Fruit fly (Drosophila melanogaster) whole organism, prepupa: Measurements from ENCODE around the gene RpL17.
A peak's percentile ranks its signal among the peaks of the same experiment; 100 is the strongest.

ENCODE experiments used
- Blimp-1 ChIP-seq: fragments of 200-800 bp; sonication (Bioruptor generic); optimal IDR thresholded peaks from 3 replicates; lab custom pipeline; 2017; ENCODE audit warnings: missing biosample characterization, missing genetic modification characterization, mild to moderate bottlenecking, moderate library complexity, missing genetic modification reagents
- CG10669 ChIP-seq: fragments of 200-800 bp; sonication (Bioruptor generic); optimal IDR thresholded peaks from 3 replicates; lab custom pipeline; 2018; ENCODE audit warnings: missing biosample characterization, mild to moderate bottlenecking, missing genetic modification characterization, moderate library complexity
- CG11762 ChIP-seq: fragments of 200-800 bp; sonication (Bioruptor generic); optimal IDR thresholded peaks from 3 replicates; lab custom pipeline; 2016; ENCODE audit warnings: missing biosample characterization, missing genetic modification characterization; ENCODE audit not compliant: insufficient read depth
- CG15336 ChIP-seq: fragments of 200-800 bp; sonication (Bioruptor generic); IDR thresholded peaks from 2 replicates; pipeline ENCODE4 v1.3.6; 2022; ENCODE audit warnings: missing biosample characterization, missing genetic modification characterization
- CG1621 ChIP-seq: fragments of 200-800 bp; sonication (Bioruptor generic); optimal IDR thresholded peaks from 3 replicates; lab custom pipeline; 2018; ENCODE audit warnings: missing biosample characterization, mild to moderate bottlenecking, missing genetic modification characterization
- CG3032 ChIP-seq: fragments of 200-800 bp; optimal IDR thresholded peaks from 2 replicates; lab custom pipeline; 2019; ENCODE audit warnings: missing biosample characterization, mild to moderate bottlenecking, missing genetic modification characterization, moderate library complexity
- CG31627 ChIP-seq: fragments of 200-800 bp; sonication (Bioruptor generic); optimal IDR thresholded peaks from 3 replicates; lab custom pipeline; 2016; ENCODE audit warnings: missing biosample characterization, missing genetic modification characterization
- CG32006 ChIP-seq: fragments of 200-800 bp; sonication (Bioruptor generic); optimal IDR thresholded peaks from 3 replicates; lab custom pipeline; 2017; ENCODE audit warnings: missing biosample characterization, mild to moderate bottlenecking, missing genetic modification characterization
- CG34406 ChIP-seq: fragments of 200-800 bp; sonication (Bioruptor generic); optimal IDR thresholded peaks from 3 replicates; lab custom pipeline; 2016; ENCODE audit warnings: missing biosample characterization, missing genetic modification characterization
- CG3919 ChIP-seq: fragments of 200-800 bp; sonication (Bioruptor generic); optimal IDR thresholded peaks from 3 replicates; lab custom pipeline; 2016; ENCODE audit warnings: missing biosample characterization, missing genetic modification characterization
- CG4318 ChIP-seq: fragments of 200-800 bp; sonication (Bioruptor generic); optimal IDR thresholded peaks from 3 replicates; lab custom pipeline; 2017; ENCODE audit warnings: missing biosample characterization, mild to moderate bottlenecking, missing genetic modification characterization
- CG6163 ChIP-seq: fragments of 200-800 bp; sonication (Bioruptor generic); IDR thresholded peaks from 3 replicates; pipeline ENCODE4 v1.3.6; 2022; ENCODE audit warnings: missing biosample characterization, missing genetic modification characterization
- CG6276 ChIP-seq: fragments of 200-800 bp; sonication (Bioruptor generic); optimal IDR thresholded peaks from 2 replicates; lab custom pipeline; 2017; ENCODE audit warnings: missing biosample characterization, mild to moderate bottlenecking, missing genetic modification characterization
- CG6808 ChIP-seq: fragments of 200-800 bp; sonication (Bioruptor generic); optimal IDR thresholded peaks from 3 replicates; lab custom pipeline; 2017; ENCODE audit warnings: missing biosample characterization, missing genetic modification characterization, mild to moderate bottlenecking, moderate library complexity, missing genetic modification reagents
- CG6854 ChIP-seq: fragments of 200-800 bp; sonication (Bioruptor generic); optimal IDR thresholded peaks from 2 replicates; lab custom pipeline; 2017; ENCODE audit warnings: missing biosample characterization, mild to moderate bottlenecking, missing genetic modification characterization
- CG7368 ChIP-seq: fragments of 200-800 bp; sonication (Bioruptor generic); optimal IDR thresholded peaks from 3 replicates; lab custom pipeline; 2016; ENCODE audit warnings: missing biosample characterization, missing genetic modification characterization
- CG8119 ChIP-seq: fragments of 200-800 bp; sonication (Bioruptor generic); IDR thresholded peaks from 3 replicates; pipeline ENCODE4 v1.3.6; 2022; ENCODE audit warnings: missing biosample characterization, missing genetic modification characterization
- Eip75B ChIP-seq: fragments of 200-800 bp; sonication (Bioruptor generic); optimal IDR thresholded peaks from 3 replicates; lab custom pipeline; 2016; ENCODE audit warnings: missing biosample characterization, missing genetic modification characterization
- Eip78C ChIP-seq: fragments of 200-800 bp; sonication (Bioruptor generic); peaks from one replicate; lab custom pipeline; 2016; ENCODE audit warnings: missing biosample characterization, missing genetic modification characterization
- Ets21C ChIP-seq: fragments of 200-800 bp; sonication (Bioruptor generic); optimal IDR thresholded peaks from 3 replicates; lab custom pipeline; 2016; ENCODE audit warnings: missing biosample characterization, missing genetic modification characterization
- Ets96B ChIP-seq: fragments of 200-800 bp; optimal IDR thresholded peaks from 2 replicates; lab custom pipeline; 2019; ENCODE audit warnings: missing biosample characterization, mild to moderate bottlenecking, missing genetic modification characterization, moderate library complexity
- Gug ChIP-seq: fragments of 200-800 bp; sonication (Bioruptor generic); IDR thresholded peaks from 2 replicates; pipeline ENCODE4 v1.3.6; 2022; ENCODE audit warnings: missing biosample characterization, missing genetic modification characterization
- Hr38 ChIP-seq: sonication (Bioruptor generic); optimal IDR thresholded peaks from 2 replicates; lab custom pipeline; 2016; ENCODE audit warnings: missing biosample characterization, missing genetic modification characterization
- Hr4 ChIP-seq: fragments of 200-800 bp; sonication (Bioruptor generic); optimal IDR thresholded peaks from 3 replicates; lab custom pipeline; 2016; ENCODE audit warnings: missing biosample characterization, missing genetic modification characterization
- Lpt ChIP-seq: fragments of 200-800 bp; sonication (Bioruptor generic); optimal IDR thresholded peaks from 3 replicates; lab custom pipeline; 2016; ENCODE audit warnings: missing biosample characterization, missing genetic modification characterization
- Met ChIP-seq: fragments of 200-800 bp; sonication (Bioruptor generic); optimal IDR thresholded peaks from 3 replicates; lab custom pipeline; 2016; ENCODE audit warnings: missing biosample characterization, missing genetic modification characterization
- OdsH ChIP-seq: fragments of 200-800 bp; sonication (Bioruptor generic); optimal IDR thresholded peaks from 3 replicates; lab custom pipeline; 2016; ENCODE audit warnings: missing biosample characterization, missing genetic modification characterization
- Smox ChIP-seq: fragments of 200-800 bp; sonication (Bioruptor generic); optimal IDR thresholded peaks from 3 replicates; lab custom pipeline; 2016; ENCODE audit warnings: missing biosample characterization, missing genetic modification characterization
- Sox102F ChIP-seq: fragments of 200-800 bp; sonication (Bioruptor generic); optimal IDR thresholded peaks from 2 replicates; lab custom pipeline; 2016; ENCODE audit warnings: missing biosample characterization, mild to moderate bottlenecking, missing genetic modification characterization
- Sox14 ChIP-seq: fragments of 200-800 bp; sonication (Bioruptor generic); optimal IDR thresholded peaks from 3 replicates; lab custom pipeline; 2016; ENCODE audit warnings: missing biosample characterization, missing genetic modification characterization
- acj6 ChIP-seq: fragments of 200-800 bp; sonication (Bioruptor generic); optimal IDR thresholded peaks from 3 replicates; lab custom pipeline; 2016; ENCODE audit warnings: missing biosample characterization, missing genetic modification characterization
- cyc ChIP-seq: fragments of 200-800 bp; sonication (Bioruptor generic); optimal IDR thresholded peaks from 3 replicates; lab custom pipeline; 2016; ENCODE audit warnings: missing biosample characterization, missing genetic modification characterization
- dac ChIP-seq: fragments of 200-800 bp; sonication (Bioruptor generic); optimal IDR thresholded peaks from 2 replicates; lab custom pipeline; 2017; ENCODE audit warnings: missing biosample characterization, mild to moderate bottlenecking, missing genetic modification characterization
- dsx ChIP-seq: fragments of 200-800 bp; optimal IDR thresholded peaks from 3 replicates; lab custom pipeline; 2019; ENCODE audit warnings: missing biosample characterization, mild to moderate bottlenecking, missing genetic modification characterization, moderate library complexity; ENCODE audit not compliant: poor library complexity, severe bottlenecking
- eg ChIP-seq: fragments of 200-800 bp; sonication (Bioruptor generic); IDR thresholded peaks from 3 replicates; pipeline ENCODE4 v1.3.6; 2022; ENCODE audit warnings: missing biosample characterization, missing genetic modification characterization
- esn ChIP-seq: fragments of 200-800 bp; sonication (Bioruptor generic); optimal IDR thresholded peaks from 2 replicates; lab custom pipeline; 2016; ENCODE audit warnings: missing biosample characterization, mild to moderate bottlenecking, missing genetic modification characterization, moderate library complexity
- lz ChIP-seq: fragments of 200-800 bp; sonication (Bioruptor generic); optimal IDR thresholded peaks from 3 replicates; lab custom pipeline; 2016; ENCODE audit warnings: missing biosample characterization, missing genetic modification characterization
- net ChIP-seq: fragments of 200-800 bp; sonication (Bioruptor generic); optimal IDR thresholded peaks from 3 replicates; lab custom pipeline; 2016; ENCODE audit warnings: missing biosample characterization, missing genetic modification characterization
- pdm3 ChIP-seq: fragments of 200-800 bp; sonication (Bioruptor generic); optimal IDR thresholded peaks from 3 replicates; lab custom pipeline; 2016; ENCODE audit warnings: missing biosample characterization, missing genetic modification characterization
- salr ChIP-seq, 2 experiments: fragments of 200-800 bp; sonication (Bioruptor generic); optimal IDR thresholded peaks; 3 replicates each; lab custom pipeline; 2016 to 2018; ENCODE audit warnings: missing biosample characterization in 2 of 2, missing genetic modification characterization in 2 of 2, mild to moderate bottlenecking in 1 of 2
- spab ChIP-seq: fragments of 200-800 bp; sonication (Bioruptor generic); optimal IDR thresholded peaks from 2 replicates; lab custom pipeline; 2017; ENCODE audit warnings: missing biosample characterization, mild to moderate bottlenecking, missing genetic modification characterization, missing genetic modification reagents
- ss ChIP-seq, 2 experiments: fragments of 200-800 bp; sonication (Bioruptor generic); optimal IDR thresholded peaks; 2 replicates in 1 of 2; 3 replicates in 1 of 2; lab custom pipeline; 2017 to 2018; ENCODE audit warnings: mild to moderate bottlenecking in 2 of 2, missing biosample characterization in 2 of 2, missing genetic modification characterization in 2 of 2, moderate library complexity in 1 of 2
- svp ChIP-seq: fragments of 200-800 bp; sonication (Bioruptor generic); peaks from one replicate; lab custom pipeline; 2016; ENCODE audit warnings: missing biosample characterization, missing genetic modification characterization
- topi ChIP-seq: fragments of 200-800 bp; sonication (Bioruptor generic); optimal IDR thresholded peaks from 3 replicates; lab custom pipeline; 2016; ENCODE audit warnings: missing biosample characterization, missing genetic modification characterization
- vri ChIP-seq: fragments of 200-800 bp; sonication (Bioruptor generic); optimal IDR thresholded peaks from 3 replicates; lab custom pipeline; 2016; ENCODE audit warnings: missing biosample characterization, mild to moderate bottlenecking, missing genetic modification characterization

The RpL17 gene

DNA sequence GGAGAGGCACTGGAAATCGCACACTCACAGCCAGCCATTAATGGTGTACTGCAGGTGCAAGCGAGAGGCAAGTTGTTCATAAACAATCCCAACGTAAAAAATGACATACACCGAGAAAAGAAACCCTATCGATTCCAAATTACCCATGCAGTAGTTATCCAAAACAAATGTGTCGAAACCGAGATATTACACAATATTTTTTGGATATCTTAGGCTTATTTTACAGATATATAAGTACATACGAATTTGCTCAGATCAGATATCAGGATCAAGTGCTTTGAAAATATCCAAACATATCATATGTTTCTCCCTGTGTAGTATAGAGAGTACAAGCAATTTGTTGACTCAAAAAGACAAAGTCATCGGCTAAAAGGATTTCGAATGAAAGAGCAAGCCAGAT is 33.4 kb upstream of the RpL17 start (continued):
- TF ChIP-seq CG10669 (GFP tag; lab: Kevin White, UChicago) (peak; percentile 94), Ets21C (GFP tag; lab: Kevin White, UChicago) (peak; percentile 86), dac (peak; percentile 71), Met (GFP tag; lab: Kevin White, UChicago) (peak; percentile 91), cyc (peak; percentile 90), eg (GFP tag; lab: Robert Waterston, UW) (peak; percentile 51; the same call in 2 of the 3 replicates), Blimp-1 (GFP tag; lab: Kevin White, UChicago) (peak; percentile 58), Sox14 (GFP tag; lab: Kevin White, UChicago) (peak; percentile 91), Lpt (peak; percentile 80), CG32006 (GFP tag; lab: Kevin White, UChicago) (peak; percentile 86), dsx (peak; percentile 93), CG4318 (peak; percentile 72), spab (GFP tag; lab: Kevin White, UChicago) (peak; percentile 85), CG3919 (peak; percentile 89), CG6854 (GFP tag; lab: Kevin White, UChicago) (peak; percentile 70), topi (GFP tag; lab: Kevin White, UChicago) (peak; percentile 93), OdsH (GFP tag; lab: Kevin White, UChicago) (peak; percentile 88), esn (peak; percentile 92), Gug (GFP tag; lab: Robert Waterston, UW) (peak; percentile 56), CG6276 (GFP tag; lab: Kevin White, UChicago) (peak; percentile 68), CG8119 (GFP tag; lab: Robert Waterston, UW) (peak; percentile 83), pdm3 (GFP tag; lab: Kevin White, UChicago) (peak; percentile 89), lz (GFP tag; lab: Kevin White, UChicago) (peak; percentile 90), Hr4 (GFP tag; lab: Kevin White, UChicago) (peak; percentile 83), Eip75B (GFP tag; lab: Kevin White, UChicago) (peak; percentile 90), net (GFP tag; lab: Kevin White, UChicago) (peak; percentile 84), CG31627 (GFP tag; lab: Kevin White, UChicago) (peak; percentile 89), CG34406 (GFP tag; lab: Kevin White, UChicago) (peak; percentile 84), CG7368 (GFP tag; lab: Kevin White, UChicago) (peak; percentile 80)

DNA sequence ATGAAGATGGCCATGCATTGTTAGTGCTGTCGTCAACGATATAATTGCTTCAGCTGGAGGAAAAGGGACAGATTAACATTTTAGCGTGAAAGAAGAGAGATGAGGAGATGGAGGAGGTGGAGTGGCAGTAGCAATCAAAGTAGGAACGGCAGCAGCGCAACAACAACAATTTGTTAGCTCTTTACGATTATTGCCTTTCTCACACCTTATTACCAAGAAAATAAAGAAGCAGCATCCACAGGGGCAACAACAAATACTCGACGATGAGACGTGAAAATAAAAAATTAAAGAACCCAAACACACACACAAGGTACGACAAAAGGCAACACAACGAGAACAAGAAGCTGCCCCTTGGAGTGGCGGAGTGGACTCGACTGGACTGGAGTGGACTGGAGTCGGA is 32.9 kb upstream of the RpL17 start:
- TF ChIP-seq CG31627 (GFP tag; lab: Kevin White, UChicago) (no peak), CG34406 (GFP tag; lab: Kevin White, UChicago) (no peak), Sox102F (GFP tag; lab: Kevin White, UChicago) (no peak), Ets21C (GFP tag; lab: Kevin White, UChicago) (no peak), vri (GFP tag; lab: Kevin White, UChicago) (no peak), Blimp-1 (GFP tag; lab: Kevin White, UChicago) (no peak), CG15336 (no peak)

dm6 chrX:6776274-6776673 is 32.2 kb upstream of the RpL17 start:
- TF ChIP-seq svp (GFP tag; lab: Kevin White, UChicago) (peak; percentile 92), salr (GFP tag; optimal IDR thresholded peaks at IDR 0.05; lab: Kevin White, UChicago) (no peak)

dm6 chrX:6775622-6776021 is 31.6 kb upstream of the RpL17 start:
- TF ChIP-seq pdm3 (GFP tag; lab: Kevin White, UChicago) = no peak
- peak; percentile 23 for TF ChIP-seq Ets96B (tag; lab: Kevin White, UChicago)
- no peak for TF ChIP-seq eg (GFP tag; lab: Robert Waterston, UW)
- no peak for TF ChIP-seq dac
- no peak for TF ChIP-seq Hr38 (GFP tag; lab: Kevin White, UChicago)
- TF ChIP-seq CG3032 = peak; percentile 25
- peak; percentile 65 for TF ChIP-seq Eip78C (GFP tag; lab: Kevin White, UChicago)
- TF ChIP-seq CG34406 (GFP tag; lab: Kevin White, UChicago) = no peak
- TF ChIP-seq CG6163 (GFP tag; lab: Robert Waterston, UW) = no peak
- no peak for TF ChIP-seq acj6 (GFP tag; lab: Kevin White, UChicago)
- no peak for TF ChIP-seq lz (GFP tag; lab: Kevin White, UChicago)
- no peak for TF ChIP-seq CG1621
- TF ChIP-seq CG6808 (GFP tag; lab: Kevin White, UChicago) = peak; percentile 21
- peak; percentile 2 for TF ChIP-seq Sox102F (GFP tag; lab: Kevin White, UChicago)
- TF ChIP-seq svp (GFP tag; lab: Kevin White, UChicago) = peak; percentile 70
- no peak for TF ChIP-seq CG31627 (GFP tag; lab: Kevin White, UChicago)
- peak; percentile 31 for TF ChIP-seq CG3919
- no peak for TF ChIP-seq Sox14 (GFP tag; lab: Kevin White, UChicago)
- TF ChIP-seq Smox (GFP tag; lab: Kevin White, UChicago) = no peak
- TF ChIP-seq ss (GFP tag; optimal IDR thresholded peaks at IDR 0.05; lab: Kevin White, UChicago) = peak in 1 of 2 experiments; percentile 21
- no peak for TF ChIP-seq Blimp-1 (GFP tag; lab: Kevin White, UChicago)
- TF ChIP-seq Eip75B (GFP tag; lab: Kevin White, UChicago) = no peak
- no peak for TF ChIP-seq CG11762
